Worm (Caenorhabditis elegans): ENCODE measurements around the gene gon-4.

The gon-4 gene

DNA sequence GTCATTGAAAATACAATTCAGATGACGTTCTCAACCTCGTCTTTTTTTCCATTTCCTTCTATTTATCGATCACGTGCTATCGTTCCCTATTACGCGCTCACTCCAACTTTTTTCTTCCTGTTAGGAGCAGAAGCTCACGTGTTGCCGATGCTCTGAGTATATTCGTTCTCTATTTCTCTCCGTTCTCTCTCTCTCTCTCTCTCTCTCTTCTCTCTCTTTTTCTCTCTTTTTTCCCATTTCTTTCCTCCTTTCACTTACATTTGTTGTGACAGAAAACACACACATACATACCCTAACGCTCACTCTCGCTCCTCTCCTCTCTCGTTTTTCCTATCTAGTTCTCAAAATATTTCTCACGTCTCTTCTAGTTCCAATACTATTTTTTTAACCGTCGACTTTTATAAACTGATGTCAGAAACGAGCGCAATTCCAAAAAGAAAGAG, 54.8 kb downstream of the gon-4 start (continued):
- no peak for TF ChIP-seq fkh-10 (GFP tag; optimal IDR thresholded peaks at IDR 0.05)
- no peak for TF ChIP-seq hlh-6 (tag; optimal IDR thresholded peaks at IDR 0.05)
- peak; percentile 17 for TF ChIP-seq eyg-1 (tag; optimal IDR thresholded peaks at IDR 0.05)
- no peak for TF ChIP-seq ceh-22 (tag; optimal IDR thresholded peaks at IDR 0.05)
- TF ChIP-seq sdc-2 (tag; optimal IDR thresholded peaks at IDR 0.05), result no peak
- TF ChIP-seq C38D4.7 (GFP tag; optimal IDR thresholded peaks at IDR 0.05), result no peak
- TF ChIP-seq ttx-3 (tag; optimal IDR thresholded peaks at IDR 0.05), result no peak
- TF ChIP-seq hlh-15 (tag; optimal IDR thresholded peaks at IDR 0.05), result no peak
- TF ChIP-seq unc-55 (GFP tag; optimal IDR thresholded peaks at IDR 0.05), result peak; percentile 77

Measured in whole organism, late embryonic.